Worm (Caenorhabditis elegans) whole organism, L4 larva: ENCODE measurements around the gene F09E5.7.

Source experiments
- F37D6.2 ChIP-seq: sonication (generic microtip); optimal IDR thresholded peaks from 2 replicates; lab custom pipeline; 2016; ENCODE audit warnings: mild to moderate bottlenecking, missing genetic modification characterization, missing compliant biosample characterization
- T26A8.4 ChIP-seq: fragments of 200-800 bp; sonication (Bioruptor generic); IDR thresholded peaks from 2 replicates; pipeline ENCODE4 v1.3.6; 2022; ENCODE audit warnings: missing genetic modification characterization, missing compliant biosample characterization
- ZK546.5 ChIP-seq, 2 experiments: sonication (generic microtip); optimal IDR thresholded peaks; 2 replicates each; lab custom pipeline; 2017; ENCODE audit warnings: missing biosample characterization in 2 of 2, missing genetic modification characterization in 2 of 2
- aha-1 ChIP-seq: fragments of 150-350 bp; peaks from one replicate; lab custom pipeline; 2014; ENCODE audit warnings: missing biosample characterization, missing genetic modification characterization
- ceh-20 ChIP-seq: fragments of 200-800 bp; sonication (Bioruptor generic); IDR thresholded peaks from 2 replicates; pipeline ENCODE4 v1.3.6; 2022; ENCODE audit warnings: missing genetic modification reagents, missing genetic modification characterization, missing compliant biosample characterization
- ceh-28 ChIP-seq: fragments of 150-350 bp; optimal IDR thresholded peaks from 2 replicates; lab custom pipeline; 2014; ENCODE audit warnings: missing biosample characterization, missing genetic modification reagents, missing genetic modification characterization
- ceh-62 ChIP-seq: sonication (generic microtip); optimal IDR thresholded peaks from 2 replicates; lab custom pipeline; 2017; ENCODE audit warnings: missing biosample characterization, missing genetic modification characterization
- ctbp-1 ChIP-seq: fragments of 200-800 bp; sonication (Bioruptor generic); IDR thresholded peaks from 2 replicates; pipeline ENCODE4 v1.3.6; 2022; ENCODE audit warnings: missing genetic modification reagents, missing genetic modification characterization, missing compliant biosample characterization
- daf-16 ChIP-seq, 3 experiments: sonication (generic microtip); optimal IDR thresholded peaks; 2 replicates each; lab custom pipeline; 2016 to 2017; ENCODE audit warnings: missing genetic modification characterization in 3 of 3, missing genetic modification reagents in 3 of 3, mild to moderate bottlenecking in 2 of 3, missing compliant biosample characterization in 2 of 3, missing biosample characterization in 1 of 3, moderate library complexity in 1 of 3
- daf-8 ChIP-seq: fragments of 200-800 bp; sonication (Bioruptor generic); IDR thresholded peaks from 2 replicates; pipeline ENCODE4 v1.3.6; 2022; ENCODE audit warnings: missing genetic modification characterization, missing compliant biosample characterization
- dmd-6 ChIP-seq: fragments of 200-800 bp; sonication (Bioruptor generic); IDR thresholded peaks from 2 replicates; pipeline ENCODE4 v1.3.6; 2022; ENCODE audit warnings: missing genetic modification reagents, missing genetic modification characterization, missing compliant biosample characterization
- dmd-8 ChIP-seq: fragments of 200-800 bp; sonication (Bioruptor generic); IDR thresholded peaks from 2 replicates; pipeline ENCODE4 v1.3.6; 2022; ENCODE audit warnings: missing genetic modification characterization, missing compliant biosample characterization
- dpl-1 ChIP-seq: fragments of 150-350 bp; optimal IDR thresholded peaks from 2 replicates; lab custom pipeline; 2014; ENCODE audit warnings: missing biosample characterization, missing genetic modification reagents, missing genetic modification characterization
- dve-1 ChIP-seq: sonication (generic microtip); optimal IDR thresholded peaks from 2 replicates; lab custom pipeline; 2017; ENCODE audit warnings: antibody characterized with exemption, mild to moderate bottlenecking, missing genetic modification characterization, missing compliant biosample characterization; ENCODE audit not compliant: insufficient read depth
- egl-43 ChIP-seq: fragments of 200-800 bp; sonication (Bioruptor generic); IDR thresholded peaks from 2 replicates; pipeline ENCODE4 v1.3.6; 2022; ENCODE audit warnings: missing genetic modification reagents, missing genetic modification characterization, missing compliant biosample characterization
- fkh-10 ChIP-seq: fragments of 150-350 bp; optimal IDR thresholded peaks from 2 replicates; lab custom pipeline; 2014; ENCODE audit warnings: missing biosample characterization, missing genetic modification reagents, missing genetic modification characterization
- gei-8 ChIP-seq: fragments of 200-800 bp; sonication (Bioruptor generic); optimal IDR thresholded peaks from 2 replicates; lab custom pipeline; 2018; ENCODE audit warnings: mild to moderate bottlenecking, missing genetic modification characterization, missing compliant biosample characterization
- hlh-11 ChIP-seq: fragments of 200-800 bp; sonication (Bioruptor generic); optimal IDR thresholded peaks from 2 replicates; lab custom pipeline; 2018; ENCODE audit warnings: mild to moderate bottlenecking, missing genetic modification characterization, missing compliant biosample characterization
- hlh-30 ChIP-seq: sonication (generic microtip); optimal IDR thresholded peaks from 2 replicates; lab custom pipeline; 2017; ENCODE audit warnings: antibody characterized with exemption, mild to moderate bottlenecking, missing genetic modification characterization, missing compliant biosample characterization; ENCODE audit not compliant: insufficient read depth
- hmg-1.1 ChIP-seq: fragments of 200-800 bp; sonication (Bioruptor generic); IDR thresholded peaks from 2 replicates; pipeline ENCODE4 v1.3.6; 2022; ENCODE audit warnings: missing genetic modification reagents, missing genetic modification characterization, missing compliant biosample characterization
- lin-13 ChIP-seq: fragments of 150-350 bp; optimal IDR thresholded peaks from 2 replicates; lab custom pipeline; 2014; ENCODE audit warnings: missing biosample characterization, missing genetic modification reagents, missing genetic modification characterization
- lin-15B ChIP-seq: fragments of 150-350 bp; sonication (generic microtip); optimal IDR thresholded peaks from 3 replicates; lab custom pipeline; 2014; ENCODE audit warnings: missing biosample characterization, missing genetic modification characterization
- lin-38 ChIP-seq: fragments of 200-800 bp; sonication (Bioruptor generic); IDR thresholded peaks from 2 replicates; pipeline ENCODE4 v1.3.6; 2022; ENCODE audit warnings: missing genetic modification reagents, missing genetic modification characterization, missing compliant biosample characterization
- lir-3 ChIP-seq: sonication (generic microtip); optimal IDR thresholded peaks from 2 replicates; lab custom pipeline; 2016; ENCODE audit warnings: mild to moderate bottlenecking, missing genetic modification characterization, missing compliant biosample characterization
- lsy-2 ChIP-seq, 2 experiments: fragments of 150-350 bp in 1 of 2; sonication (generic microtip) in 1 of 2; optimal IDR thresholded peaks; 2 replicates each; lab custom pipeline; 2014 to 2017; ENCODE audit warnings: missing biosample characterization in 2 of 2, missing genetic modification characterization in 2 of 2
- mdl-1 ChIP-seq, 2 experiments: fragments of 150-350 bp in 1 of 2; sonication (generic microtip) in 1 of 2; optimal IDR thresholded peaks; 2 replicates each; lab custom pipeline; 2014 to 2017; ENCODE audit warnings: missing biosample characterization in 2 of 2, missing genetic modification characterization in 2 of 2
- mdt-29 ChIP-seq: fragments of 200-800 bp; sonication (Bioruptor generic); IDR thresholded peaks from 2 replicates; pipeline ENCODE4 v1.3.6; 2022; ENCODE audit warnings: missing genetic modification reagents, missing genetic modification characterization, missing compliant biosample characterization
- mep-1 ChIP-seq: fragments of 150-350 bp; sonication (generic microtip); optimal IDR thresholded peaks from 3 replicates; lab custom pipeline; 2014; ENCODE audit warnings: missing biosample characterization, missing genetic modification characterization
- mes-2 ChIP-seq: sonication (generic microtip); optimal IDR thresholded peaks from 2 replicates; lab custom pipeline; 2016; ENCODE audit warnings: missing genotype, mild to moderate bottlenecking, missing genetic modification characterization, missing compliant biosample characterization; ENCODE audit not compliant: poor library complexity, severe bottlenecking
- nhr-10 ChIP-seq: fragments of 150-350 bp; optimal IDR thresholded peaks from 2 replicates; lab custom pipeline; 2014; ENCODE audit warnings: missing biosample characterization, missing genetic modification characterization
- nhr-11 ChIP-seq: fragments of 150-350 bp; optimal IDR thresholded peaks from 2 replicates; lab custom pipeline; 2014; ENCODE audit warnings: missing biosample characterization, missing genetic modification characterization
- nhr-28 ChIP-seq: fragments of 150-350 bp; optimal IDR thresholded peaks from 2 replicates; lab custom pipeline; 2014; ENCODE audit warnings: missing biosample characterization, missing genetic modification characterization
- nhr-48 ChIP-seq: sonication (generic microtip); optimal IDR thresholded peaks from 2 replicates; lab custom pipeline; 2016; ENCODE audit warnings: mild to moderate bottlenecking, missing genetic modification characterization, missing compliant biosample characterization
- nhr-6 ChIP-seq: fragments of 150-350 bp; optimal IDR thresholded peaks from 2 replicates; lab custom pipeline; 2014; ENCODE audit warnings: missing biosample characterization, missing genetic modification characterization
- nhr-76 ChIP-seq: fragments of 150-350 bp; optimal IDR thresholded peaks from 2 replicates; lab custom pipeline; 2014; ENCODE audit warnings: missing biosample characterization, missing genetic modification characterization
- nhr-77 ChIP-seq: fragments of 150-350 bp; optimal IDR thresholded peaks from 2 replicates; lab custom pipeline; 2014; ENCODE audit warnings: missing biosample characterization, missing genetic modification characterization
- php-3 ChIP-seq: fragments of 200-800 bp; sonication (Bioruptor generic); IDR thresholded peaks from 2 replicates; pipeline ENCODE4 v1.3.6; 2022; ENCODE audit warnings: missing genetic modification reagents, missing genetic modification characterization, missing compliant biosample characterization
- pqm-1 ChIP-seq: sonication (generic microtip); optimal IDR thresholded peaks from 2 replicates; lab custom pipeline; 2017; ENCODE audit warnings: missing biosample characterization, missing genetic modification characterization
- sdz-12 ChIP-seq: fragments of 200-800 bp; sonication (Bioruptor generic); optimal IDR thresholded peaks from 2 replicates; lab custom pipeline; 2018; ENCODE audit warnings: mild to moderate bottlenecking, missing genetic modification characterization, missing compliant biosample characterization
- tag-97 ChIP-seq: fragments of 200-800 bp; sonication (Bioruptor generic); IDR thresholded peaks from 2 replicates; pipeline ENCODE4 v1.3.6; 2022; ENCODE audit warnings: missing genetic modification characterization, missing compliant biosample characterization
- tra-1 ChIP-seq: fragments of 200-800 bp; sonication (Bioruptor generic); IDR thresholded peaks from 2 replicates; pipeline ENCODE4 v1.3.6; 2022; ENCODE audit warnings: missing genetic modification reagents, missing genetic modification characterization, missing compliant biosample characterization
- unc-39 ChIP-seq: sonication (generic microtip); optimal IDR thresholded peaks from 2 replicates; lab custom pipeline; 2017; ENCODE audit warnings: missing biosample characterization, missing genetic modification characterization
- unc-62 ChIP-seq, 3 experiments: fragments of 150-350 bp in 1 of 3; sonication (generic microtip); optimal IDR thresholded peaks in 2 of 3; peaks in 1 of 3; 1 replicate in 1 of 3; 2 replicates in 2 of 3; lab custom pipeline; 2014 to 2017; ENCODE audit warnings: missing biosample characterization in 3 of 3, missing genetic modification characterization in 3 of 3, missing genetic modification reagents in 3 of 3, missing genotype in 1 of 3
- zag-1 ChIP-seq: fragments of 150-350 bp; optimal IDR thresholded peaks from 2 replicates; lab custom pipeline; 2014; ENCODE audit warnings: missing biosample characterization, missing genetic modification characterization
- zfp-2 ChIP-seq: sonication (generic microtip); optimal IDR thresholded peaks from 2 replicates; lab custom pipeline; 2016; ENCODE audit warnings: mild to moderate bottlenecking, missing genetic modification characterization, missing compliant biosample characterization
- zfp-3 ChIP-seq: fragments of 200-800 bp; sonication (Bioruptor generic); conservative IDR thresholded peaks from 2 replicates; pipeline ENCODE4 v1.3.6; 2022; ENCODE audit warnings: missing genetic modification reagents, missing genetic modification characterization, missing compliant biosample characterization
- ztf-7 ChIP-seq: fragments of 150-350 bp; optimal IDR thresholded peaks from 2 replicates; lab custom pipeline; 2014; ENCODE audit warnings: missing biosample characterization, missing genetic modification characterization

The F09E5.7 gene

DNA sequence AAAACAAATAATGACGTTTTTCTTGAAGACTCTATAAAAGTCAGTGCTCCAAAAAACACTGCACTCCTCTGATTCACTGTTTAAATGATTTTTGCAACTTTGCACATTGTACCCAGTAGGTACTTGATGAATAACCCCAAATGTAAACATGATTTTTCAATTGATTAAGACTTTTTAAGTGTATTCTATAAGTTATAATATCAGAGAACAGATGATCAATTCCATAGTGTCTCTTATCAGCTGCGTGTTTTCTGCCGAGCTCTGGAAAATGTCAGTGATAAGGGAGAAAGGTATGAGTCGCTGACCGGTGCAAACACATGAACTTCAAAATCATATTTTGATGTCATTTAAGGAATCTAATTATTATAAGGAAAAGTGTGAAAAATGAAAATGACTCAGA is 28.1 kb upstream of the F09E5.7 start (continued):
- TF ChIP-seq php-3 (GFP tag; lab: Robert Waterston, UW) (peak; percentile 73), ZK546.5 (tag; optimal IDR thresholded peaks at IDR 0.05; lab: Kevin White, UChicago) (no peak), gei-8 (GFP tag; lab: Kevin White, UChicago) (no peak), F37D6.2 (tag; lab: Kevin White, UChicago) (no peak), daf-16 (GFP tag; optimal IDR thresholded peaks at IDR 0.05; lab: Kevin White, UChicago) (peak in 1 of 2 experiments; percentile 32), daf-16 (tag; optimal IDR thresholded peaks at IDR 0.05; lab: Kevin White, UChicago) (peak; percentile 96), nhr-6 (peak; percentile 3), sdz-12 (GFP tag; lab: Kevin White, UChicago) (no peak), lin-13 (GFP tag; lab: Kevin White, UChicago) (no peak), nhr-76 (tag; lab: Kevin White, UChicago) (no peak), pqm-1 (peak; percentile 100), mep-1 (tag; lab: Kevin White, UChicago) (peak; percentile 22), lin-15B (no peak)

ce11 chrII:5324653-5325052 is 27.2 kb upstream of the F09E5.7 start:
- TF ChIP-seq T26A8.4 (GFP tag; lab: Robert Waterston, UW) (no peak), zfp-2 (tag; lab: Kevin White, UChicago) (no peak), gei-8 (GFP tag; lab: Kevin White, UChicago) (no peak), daf-16 (GFP tag; optimal IDR thresholded peaks at IDR 0.05; lab: Kevin White, UChicago) (no peak), daf-16 (tag; optimal IDR thresholded peaks at IDR 0.05; lab: Kevin White, UChicago) (peak; percentile 70), nhr-6 (no peak), tag-97 (no peak), nhr-10 (tag; lab: Kevin White, UChicago) (no peak), unc-62 (GFP tag; optimal IDR thresholded peaks at IDR 0.05 in 1 of 2; lab: Kevin White, UChicago) (peak in 1 of 2 experiments; percentile 93), unc-62 (tag; optimal IDR thresholded peaks at IDR 0.05; lab: Kevin White, UChicago) (no peak), lin-38 (GFP tag; lab: Robert Waterston, UW) (no peak), mdl-1 (tag; optimal IDR thresholded peaks at IDR 0.05; lab: Kevin White, UChicago) (no peak), unc-39 (no peak), pqm-1 (no peak), hlh-30 (tag; lab: Kevin White, UChicago) (no peak), aha-1 (tag; lab: Kevin White, UChicago) (no peak), zag-1 (tag; lab: Kevin White, UChicago) (no peak), nhr-28 (tag; lab: Kevin White, UChicago) (peak; percentile 8), lir-3 (no peak), zfp-3 (no peak), ceh-62 (tag; lab: Kevin White, UChicago) (no peak), daf-8 (no peak)

DNA sequence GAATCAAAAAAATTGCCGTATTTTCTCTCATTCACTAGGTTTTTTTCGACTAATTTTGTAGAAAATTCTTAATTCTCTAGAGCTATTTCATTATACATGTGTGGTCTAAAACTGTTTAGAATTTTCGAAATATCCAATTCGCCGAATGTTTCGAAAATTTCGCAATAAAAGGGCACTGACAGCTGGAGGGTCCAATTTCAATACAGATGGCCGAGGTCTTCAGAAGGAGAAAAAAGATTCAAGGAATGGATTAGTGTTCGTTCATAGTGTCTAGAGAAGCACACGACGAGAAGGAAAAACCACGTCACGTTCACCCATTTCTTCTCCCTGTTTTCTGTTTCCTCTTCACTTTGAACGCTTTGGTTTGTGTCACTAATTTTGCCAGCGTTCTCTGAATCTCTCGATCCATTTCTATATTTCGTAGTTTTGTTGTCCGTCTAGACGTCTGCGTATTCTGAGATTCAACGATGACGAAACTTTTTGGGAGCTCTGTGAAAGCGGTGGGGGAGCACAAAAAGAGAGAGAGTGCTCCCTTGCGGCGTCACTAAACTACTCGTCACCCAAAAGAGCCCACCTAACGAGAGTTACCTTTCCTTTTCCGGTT is 25.8 kb upstream of the F09E5.7 start:
- TF ChIP-seq hlh-11 (peak; percentile 79), daf-16 (GFP tag; optimal IDR thresholded peaks at IDR 0.05; lab: Kevin White, UChicago) (no peak), daf-16 (tag; optimal IDR thresholded peaks at IDR 0.05; lab: Kevin White, UChicago) (peak; percentile 58), dmd-8 (GFP tag; lab: Robert Waterston, UW) (no peak), hmg-1.1 (peak; percentile 61; the same call in 1 of the 2 replicates), lin-13 (GFP tag; lab: Kevin White, UChicago) (peak; percentile 18), mdt-29 (GFP tag; lab: Robert Waterston, UW) (no peak), ctbp-1 (peak; percentile 58; the same call in 1 of the 2 replicates), mes-2 (peak; percentile 49), ztf-7 (tag; lab: Kevin White, UChicago) (peak; percentile 39), dve-1 (tag; lab: Kevin White, UChicago) (peak; percentile 68), ceh-20 (GFP tag; lab: Robert Waterston, UW) (peak; percentile 74; the same call in 1 of the 2 replicates), nhr-77 (tag; lab: Kevin White, UChicago) (peak; percentile 40), nhr-48 (tag; lab: Kevin White, UChicago) (peak; percentile 54), dpl-1 (peak; percentile 20), tra-1 (GFP tag; lab: Robert Waterston, UW) (peak; percentile 17; the same call in 1 of the 2 replicates), dmd-6 (GFP tag; lab: Robert Waterston, UW) (peak; percentile 79), ceh-28 (tag; lab: Kevin White, UChicago) (no peak), egl-43 (GFP tag; lab: Robert Waterston, UW) (0 out of 2 replicates have a peak, but pooled peaks have one; percentile 32), nhr-11 (tag; lab: Kevin White, UChicago) (peak; percentile 58), nhr-6 (peak; percentile 13), tag-97 (no peak), lsy-2 (tag; optimal IDR thresholded peaks at IDR 0.05; lab: Kevin White, UChicago) (peak; percentile 40 to 71), fkh-10 (GFP tag; lab: Kevin White, UChicago) (peak; percentile 83)
